Worm (Caenorhabditis elegans) whole organism, young adult: Measurements from ENCODE around the gene epn-1.

Experiments used
- B0019.2 ChIP-seq: fragments of 200-800 bp; sonication (Bioruptor generic); conservative IDR thresholded peaks from 2 replicates; pipeline ENCODE4 v1.3.6; 2022; ENCODE audit warnings: missing genetic modification reagents, missing genetic modification characterization, missing compliant biosample characterization
- B0035.1 ChIP-seq: sonication (generic microtip); optimal IDR thresholded peaks from 2 replicates; lab custom pipeline; 2016; ENCODE audit warnings: missing genetic modification characterization, mild to moderate bottlenecking, missing compliant biosample characterization, missing genotype, missing genetic modification reagents
- D2030.7 ChIP-seq: fragments of 200-800 bp; sonication (Bioruptor generic); IDR thresholded peaks from 2 replicates; pipeline ENCODE4 v1.3.6; 2022; ENCODE audit warnings: missing genetic modification reagents, missing genetic modification characterization, missing compliant biosample characterization
- F23B12.7 ChIP-seq: sonication (generic microtip); optimal IDR thresholded peaks from 2 replicates; lab custom pipeline; 2017; ENCODE audit warnings: missing genetic modification characterization, mild to moderate bottlenecking, missing compliant biosample characterization, antibody characterized with exemption, moderate library complexity; ENCODE audit not compliant: insufficient read depth
- F39B2.1 ChIP-seq: fragments of 200-800 bp; sonication (Bioruptor generic); IDR thresholded peaks from 2 replicates; pipeline ENCODE4 v1.3.6; 2022; ENCODE audit warnings: missing genetic modification reagents, missing genetic modification characterization, missing compliant biosample characterization
- F52B5.7 ChIP-seq: sonication (generic microtip); optimal IDR thresholded peaks from 2 replicates; lab custom pipeline; 2016; ENCODE audit warnings: mild to moderate bottlenecking, missing genetic modification characterization, missing compliant biosample characterization
- Y53G8AR.9 ChIP-seq: fragments of 200-800 bp; sonication (Bioruptor generic); conservative IDR thresholded peaks from 2 replicates; pipeline ENCODE4 v1.3.6; 2022; ENCODE audit warnings: missing genetic modification reagents, missing genetic modification characterization, missing compliant biosample characterization
- aptf-2 ChIP-seq: fragments of 200-800 bp; sonication (Bioruptor generic); conservative IDR thresholded peaks from 2 replicates; pipeline ENCODE4 v1.3.6; 2022; ENCODE audit warnings: missing genetic modification reagents, missing genetic modification characterization, missing compliant biosample characterization
- atf-7 ChIP-seq: sonication (generic microtip); optimal IDR thresholded peaks from 2 replicates; lab custom pipeline; 2017; ENCODE audit warnings: mild to moderate bottlenecking, missing genetic modification characterization, missing compliant biosample characterization
- attf-5 ChIP-seq: fragments of 200-800 bp; sonication (Bioruptor generic); optimal IDR thresholded peaks from 2 replicates; lab custom pipeline; 2018; ENCODE audit warnings: mild to moderate bottlenecking, missing genetic modification characterization, missing compliant biosample characterization
- bed-2 ChIP-seq: fragments of 200-800 bp; sonication (Bioruptor generic); IDR thresholded peaks from 2 replicates; pipeline ENCODE4 v1.3.6; 2022; ENCODE audit warnings: missing genetic modification reagents, missing genetic modification characterization, missing compliant biosample characterization
- cebp-1 ChIP-seq, 2 experiments: fragments of 200-800 bp in 1 of 2; sonication (Bioruptor generic) in 1 of 2; sonication (generic microtip) in 1 of 2; IDR thresholded peaks in 1 of 2; optimal IDR thresholded peaks in 1 of 2; 2 replicates each; pipeline versions ENCODE4 v1.3.6 to Lab custom; 2017 to 2022; ENCODE audit warnings: missing compliant biosample characterization in 2 of 2, missing genetic modification characterization in 2 of 2, mild to moderate bottlenecking in 1 of 2, missing genetic modification reagents in 1 of 2, moderate library complexity in 1 of 2
- ceh-100 ChIP-seq: fragments of 200-800 bp; sonication (Bioruptor generic); IDR thresholded peaks from 2 replicates; pipeline ENCODE4 v1.3.6; 2022; ENCODE audit warnings: missing genetic modification reagents, missing genetic modification characterization, missing compliant biosample characterization
- ceh-27 ChIP-seq: fragments of 200-800 bp; sonication (Bioruptor generic); optimal IDR thresholded peaks from 2 replicates; lab custom pipeline; 2018; ENCODE audit warnings: mild to moderate bottlenecking, missing genetic modification characterization, moderate library complexity, missing compliant biosample characterization
- chd-7 ChIP-seq: sonication (generic microtip); optimal IDR thresholded peaks from 2 replicates; lab custom pipeline; 2016; ENCODE audit warnings: mild to moderate bottlenecking, missing genetic modification characterization, moderate library complexity, missing compliant biosample characterization
- dpl-1 ChIP-seq: fragments of 150-350 bp; optimal IDR thresholded peaks from 2 replicates; lab custom pipeline; 2014; ENCODE audit warnings: missing biosample characterization, missing genetic modification reagents, missing genetic modification characterization
- egl-44 ChIP-seq: fragments of 200-800 bp; sonication (Bioruptor generic); IDR thresholded peaks from 2 replicates; pipeline ENCODE4 v1.3.6; 2022; ENCODE audit warnings: missing genetic modification reagents, missing genetic modification characterization, missing compliant biosample characterization
- gei-17 ChIP-seq: fragments of 200-800 bp; sonication (Bioruptor generic); optimal IDR thresholded peaks from 2 replicates; lab custom pipeline; 2018; ENCODE audit warnings: mild to moderate bottlenecking, missing genetic modification characterization, missing compliant biosample characterization
- him-1 ChIP-seq: sonication (generic microtip); optimal IDR thresholded peaks from 2 replicates; lab custom pipeline; 2016; ENCODE audit warnings: missing genotype, missing genetic modification reagents, missing genetic modification characterization, missing compliant biosample characterization
- hlh-12 ChIP-seq: sonication (generic microtip); optimal IDR thresholded peaks from 2 replicates; lab custom pipeline; 2016; ENCODE audit warnings: missing genetic modification characterization, missing compliant biosample characterization
- hmg-1.2 ChIP-seq: fragments of 200-800 bp; sonication (Bioruptor generic); IDR thresholded peaks from 2 replicates; pipeline ENCODE4 v1.3.6; 2022; ENCODE audit warnings: missing genetic modification reagents, missing genetic modification characterization, missing compliant biosample characterization
- hmg-20 ChIP-seq: fragments of 200-800 bp; sonication (Bioruptor generic); IDR thresholded peaks from 2 replicates; pipeline ENCODE4 v1.3.6; 2022; ENCODE audit warnings: missing genetic modification reagents, missing genetic modification characterization, missing compliant biosample characterization
- lin-40 ChIP-seq: sonication (generic microtip); optimal IDR thresholded peaks from 2 replicates; lab custom pipeline; 2016; ENCODE audit warnings: missing genetic modification characterization, mild to moderate bottlenecking, missing compliant biosample characterization, missing genotype, missing genetic modification reagents
- lsy-27 ChIP-seq: sonication (generic microtip); optimal IDR thresholded peaks from 2 replicates; lab custom pipeline; 2017; ENCODE audit warnings: missing genetic modification characterization, mild to moderate bottlenecking, missing compliant biosample characterization, antibody characterized with exemption, missing genotype, borderline replicate concordance; ENCODE audit not compliant: insufficient read depth
- madf-8 ChIP-seq: fragments of 200-800 bp; sonication (Bioruptor generic); conservative IDR thresholded peaks from 2 replicates; pipeline ENCODE4 v1.3.6; 2022; ENCODE audit warnings: missing genetic modification reagents, missing genetic modification characterization, missing compliant biosample characterization
- mxl-1 ChIP-seq: sonication (generic microtip); optimal IDR thresholded peaks from 2 replicates; lab custom pipeline; 2016; ENCODE audit warnings: missing genetic modification characterization, missing compliant biosample characterization
- nfya-2 ChIP-seq: fragments of 200-800 bp; sonication (Bioruptor generic); IDR thresholded peaks from 2 replicates; pipeline ENCODE4 v1.3.6; 2022; ENCODE audit warnings: missing genetic modification reagents, missing genetic modification characterization, missing compliant biosample characterization
- nfyb-1 ChIP-seq: fragments of 200-800 bp; sonication (Bioruptor generic); IDR thresholded peaks from 2 replicates; pipeline ENCODE4 v1.3.6; 2022; ENCODE audit warnings: missing genetic modification reagents, missing genetic modification characterization, missing compliant biosample characterization
- nhr-179 ChIP-seq: sonication (generic microtip); optimal IDR thresholded peaks from 2 replicates; lab custom pipeline; 2016; ENCODE audit warnings: mild to moderate bottlenecking, missing genetic modification characterization, missing compliant biosample characterization
- pha-4 ChIP-seq: fragments of 150-350 bp; sonication (generic microtip); optimal IDR thresholded peaks from 2 replicates; lab custom pipeline; 2014; ENCODE audit warnings: missing biosample characterization, missing genetic modification reagents, missing genetic modification characterization
- rcor-1 ChIP-seq: fragments of 200-800 bp; sonication (Bioruptor generic); IDR thresholded peaks from 2 replicates; pipeline ENCODE4 v1.3.6; 2022; ENCODE audit warnings: missing genetic modification reagents, missing genetic modification characterization, missing compliant biosample characterization
- sea-2 ChIP-seq: fragments of 200-800 bp; sonication (Bioruptor generic); IDR thresholded peaks from 2 replicates; pipeline ENCODE4 v1.3.6; 2022; ENCODE audit warnings: missing genetic modification characterization, missing compliant biosample characterization
- snpc-1.1 ChIP-seq: sonication (generic microtip); optimal IDR thresholded peaks from 2 replicates; lab custom pipeline; 2017; ENCODE audit warnings: missing genetic modification characterization, mild to moderate bottlenecking, missing compliant biosample characterization, antibody characterized with exemption, moderate library complexity, missing genotype, missing genetic modification reagents; ENCODE audit not compliant: insufficient read depth
- snpc-3.4 ChIP-seq: sonication (generic microtip); optimal IDR thresholded peaks from 2 replicates; lab custom pipeline; 2017; ENCODE audit warnings: missing genetic modification characterization, mild to moderate bottlenecking, missing compliant biosample characterization, antibody characterized with exemption, moderate library complexity, missing genotype, missing genetic modification reagents
- snpc-4 ChIP-seq, 5 experiments: fragments of 150-350 bp in 1 of 5; sonication (generic microtip) in 4 of 5; optimal IDR thresholded peaks; 2 replicates each; lab custom pipeline; 2014 to 2018; ENCODE audit warnings: missing genetic modification characterization in 5 of 5, missing biosample characterization in 3 of 5, antibody characterized with exemption in 2 of 5, mild to moderate bottlenecking in 2 of 5, missing compliant biosample characterization in 2 of 5, missing genotype in 2 of 5, moderate library complexity in 2 of 5, missing genetic modification reagents in 1 of 5
- tbx-9 ChIP-seq: sonication (generic microtip); optimal IDR thresholded peaks from 2 replicates; lab custom pipeline; 2016; ENCODE audit warnings: borderline replicate concordance, missing genetic modification characterization, inconsistent platforms, missing compliant biosample characterization
- zim-3 ChIP-seq: sonication (generic microtip); optimal IDR thresholded peaks from 2 replicates; lab custom pipeline; 2017; ENCODE audit warnings: mild to moderate bottlenecking, missing genetic modification characterization, moderate library complexity, missing compliant biosample characterization
- ztf-6 ChIP-seq: fragments of 200-800 bp; sonication (Bioruptor generic); IDR thresholded peaks from 2 replicates; pipeline ENCODE4 v1.3.6; 2022; ENCODE audit warnings: missing genetic modification reagents, missing genetic modification characterization, missing compliant biosample characterization

Gene epn-1

DNA sequence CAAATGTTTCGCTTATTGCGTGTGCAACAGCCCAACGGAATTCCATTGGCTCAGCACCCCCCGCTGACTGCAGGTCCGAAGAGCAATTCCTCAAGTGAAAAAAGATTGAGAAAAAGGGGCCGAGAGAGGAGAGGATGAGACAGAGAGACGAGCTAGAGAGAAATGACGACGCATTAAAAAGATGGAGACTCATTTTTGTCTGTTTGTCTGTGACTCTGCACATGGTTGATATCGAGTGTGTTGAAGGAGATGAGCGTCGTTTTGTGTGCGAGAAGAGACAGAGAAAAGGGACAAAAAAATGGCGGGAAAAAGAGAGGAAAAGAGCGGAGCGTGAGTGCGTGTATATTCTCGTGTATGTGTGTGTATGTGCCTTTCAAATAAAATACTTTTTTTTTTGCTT lies 22.7 kb upstream of the epn-1 start (continued):
- no peak for TF ChIP-seq cebp-1 (GFP tag; IDR thresholded peaks at IDR 0.05; lab: Robert Waterston, UW)
- TF ChIP-seq cebp-1 (tag; optimal IDR thresholded peaks at IDR 0.05; lab: Kevin White, UChicago) = peak; percentile 81
- TF ChIP-seq Y53G8AR.9 (GFP tag; lab: Robert Waterston, UW) = 0 out of 2 replicates have a peak, but pooled peaks have one; percentile 33
- peak; percentile 82 for TF ChIP-seq hmg-1.2
- no peak for TF ChIP-seq tbx-9 (tag; lab: Kevin White, UChicago)
- peak; percentile 28; the same call in 1 of the 2 replicates for TF ChIP-seq ztf-6
- peak; percentile 69; the same call in 1 of the 2 replicates for TF ChIP-seq nfyb-1 (GFP tag; lab: Robert Waterston, UW)
- no peak for TF ChIP-seq snpc-4 (GFP tag; optimal IDR thresholded peaks at IDR 0.05; lab: Kevin White, UChicago)
- peak in 3 of 4 experiments; percentile 34 to 59 (median 58) for TF ChIP-seq snpc-4 (tag; optimal IDR thresholded peaks at IDR 0.05; lab: Kevin White, UChicago)
- TF ChIP-seq rcor-1 (GFP tag; lab: Robert Waterston, UW) = 0 out of 2 replicates have a peak, but pooled peaks have one; percentile 36
- TF ChIP-seq attf-5 (GFP tag; lab: Kevin White, UChicago) = peak; percentile 80
- TF ChIP-seq atf-7 (tag; lab: Kevin White, UChicago) = peak; percentile 58
- no peak for TF ChIP-seq zim-3 (tag; lab: Kevin White, UChicago)
- TF ChIP-seq lsy-27 (tag; lab: Kevin White, UChicago) = no peak
- TF ChIP-seq him-1 = no peak
- TF ChIP-seq B0035.1 (tag; lab: Kevin White, UChicago) = no peak
- peak; percentile 90 for TF ChIP-seq ceh-27 (GFP tag; lab: Kevin White, UChicago)
- TF ChIP-seq snpc-3.4 = no peak
- no peak for TF ChIP-seq ceh-100
- TF ChIP-seq D2030.7 (GFP tag; lab: Robert Waterston, UW) = no peak
- TF ChIP-seq chd-7 (tag; lab: Kevin White, UChicago) = peak; percentile 53

DNA sequence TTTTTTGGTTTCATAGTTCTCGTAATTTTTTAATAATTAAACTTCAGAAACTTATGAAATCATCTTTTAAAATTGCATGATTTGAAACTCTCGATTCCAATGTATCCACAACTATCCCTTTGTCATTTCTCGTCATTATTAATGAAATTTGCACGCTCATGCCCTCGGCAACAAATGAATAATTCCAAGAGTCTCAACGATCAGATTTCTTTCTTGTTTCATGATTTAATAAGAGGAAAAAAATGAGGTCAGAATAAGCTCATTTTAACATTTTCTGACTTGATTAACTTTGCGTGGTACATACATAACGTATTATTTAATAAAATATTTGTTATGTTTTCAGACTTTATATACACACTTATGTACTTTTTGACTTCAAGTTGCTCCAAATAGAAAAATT lies 20.0 kb upstream of the epn-1 start:
- TF ChIP-seq egl-44 (GFP tag; lab: Robert Waterston, UW) = no peak
- TF ChIP-seq F52B5.7 = no peak
- no peak for TF ChIP-seq F23B12.7 (tag; lab: Kevin White, UChicago)
- TF ChIP-seq nfya-2 (GFP tag; lab: Robert Waterston, UW) = no peak
- no peak for TF ChIP-seq sea-2
- no peak for TF ChIP-seq hmg-20 (GFP tag; lab: Robert Waterston, UW)
- TF ChIP-seq snpc-1.1 = no peak
- no peak for TF ChIP-seq F39B2.1
- TF ChIP-seq lin-40 (tag; lab: Kevin White, UChicago) = no peak
- no peak for TF ChIP-seq zim-3 (tag; lab: Kevin White, UChicago)
- no peak for TF ChIP-seq dpl-1
- TF ChIP-seq tbx-9 (tag; lab: Kevin White, UChicago) = no peak

DNA sequence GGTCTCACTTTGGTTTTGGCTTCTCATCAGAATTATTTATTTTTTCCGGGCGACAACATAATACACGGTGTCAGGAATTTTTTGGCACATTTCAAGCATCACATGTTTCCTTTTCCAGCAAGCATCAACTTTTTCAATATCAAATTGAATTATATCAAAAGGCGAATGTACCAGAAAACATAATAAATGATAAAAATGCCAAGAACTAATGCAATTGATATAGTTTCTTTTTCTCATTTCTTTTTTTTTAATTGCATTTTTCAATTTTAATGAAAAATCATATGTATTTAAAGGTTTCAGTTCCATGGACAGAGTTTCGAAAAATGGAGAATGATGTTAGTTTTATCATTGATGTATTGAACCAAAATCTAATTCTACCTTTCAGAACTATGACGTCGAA lies 13.2 kb upstream of the epn-1 start, which contains the start of gene dpf-2:
Gene dpf-2 (plus strand): TSS at position 301 of the 400 bp plus-strand sequence.
- TF ChIP-seq aptf-2 (no peak), bed-2 (GFP tag; lab: Robert Waterston, UW) (no peak), lin-40 (tag; lab: Kevin White, UChicago) (no peak), gei-17 (GFP tag; lab: Kevin White, UChicago) (no peak), mxl-1 (tag; lab: Kevin White, UChicago) (no peak), hlh-12 (tag; lab: Kevin White, UChicago) (no peak), pha-4 (no peak), nhr-179 (tag; lab: Kevin White, UChicago) (no peak), madf-8 (GFP tag; lab: Robert Waterston, UW) (no peak), B0019.2 (GFP tag; lab: Robert Waterston, UW) (no peak), ceh-27 (GFP tag; lab: Kevin White, UChicago) (no peak)
